Fruit fly (Drosophila melanogaster) whole organism, embryonic: Measurements from ENCODE around the gene VhaM9.7-c.

ENCODE experiments used
- Ada2b ChIP-seq: fragments of 200-800 bp; sonication (Bioruptor generic); IDR thresholded peaks from 2 replicates; pipeline ENCODE4 v1.3.6; 2022; ENCODE audit warnings: missing biosample characterization, missing genetic modification characterization
- Antp ChIP-seq: fragments of 200-800 bp; sonication (Bioruptor generic); optimal IDR thresholded peaks from 3 replicates; lab custom pipeline; 2016; ENCODE audit warnings: missing biosample characterization, missing genetic modification characterization
- CG11247 ChIP-seq: fragments of 200-800 bp; sonication (Bioruptor generic); IDR thresholded peaks from 2 replicates; pipeline ENCODE4 v1.3.6; 2022; ENCODE audit warnings: missing biosample characterization, missing genetic modification characterization
- CG11560 ChIP-seq: fragments of 200-800 bp; sonication (Bioruptor generic); IDR thresholded peaks from 3 replicates; pipeline ENCODE4 v1.3.6; 2022; ENCODE audit warnings: missing biosample characterization, missing genetic modification characterization
- CG11695 ChIP-seq: fragments of 200-800 bp; sonication (Bioruptor generic); IDR thresholded peaks from 3 replicates; pipeline ENCODE4 v1.3.6; 2022; ENCODE audit warnings: missing biosample characterization, missing genetic modification characterization
- CG12236 ChIP-seq: fragments of 200-800 bp; sonication (Bioruptor generic); optimal IDR thresholded peaks from 2 replicates; lab custom pipeline; 2016; ENCODE audit warnings: missing biosample characterization, missing genetic modification characterization
- CG12769 ChIP-seq: fragments of 200-800 bp; sonication (Bioruptor generic); optimal IDR thresholded peaks from 2 replicates; lab custom pipeline; 2019; ENCODE audit warnings: missing biosample characterization, mild to moderate bottlenecking, missing genetic modification characterization, moderate library complexity
- CG15073 ChIP-seq: fragments of 200-800 bp; sonication (Bioruptor generic); optimal IDR thresholded peaks from 2 replicates; lab custom pipeline; 2016; ENCODE audit warnings: missing biosample characterization, missing genetic modification characterization
- CG15514 ChIP-seq: fragments of 200-800 bp; sonication (Bioruptor generic); optimal IDR thresholded peaks from 3 replicates; lab custom pipeline; 2017; ENCODE audit warnings: missing biosample characterization, missing genetic modification characterization, mild to moderate bottlenecking, moderate library complexity, missing genetic modification reagents
- CG17186 ChIP-seq: fragments of 200-800 bp; sonication (Bioruptor generic); optimal IDR thresholded peaks from 3 replicates; lab custom pipeline; 2017; ENCODE audit warnings: missing biosample characterization, missing genetic modification reagents, missing genetic modification characterization
- CG17612 ChIP-seq: fragments of 200-800 bp; sonication (Bioruptor generic); IDR thresholded peaks from 2 replicates; pipeline ENCODE4 v1.3.6; 2022; ENCODE audit warnings: missing biosample characterization, missing genetic modification characterization
- CG2116 ChIP-seq: fragments of 200-800 bp; sonication (Bioruptor generic); optimal IDR thresholded peaks from 3 replicates; lab custom pipeline; 2018; ENCODE audit warnings: missing biosample characterization, mild to moderate bottlenecking, missing genetic modification characterization
- CG3163 ChIP-seq: fragments of 200-800 bp; sonication (Bioruptor generic); optimal IDR thresholded peaks from 3 replicates; lab custom pipeline; 2016; ENCODE audit warnings: missing biosample characterization, missing genetic modification characterization
- CG33557 ChIP-seq: fragments of 200-800 bp; sonication (Bioruptor generic); optimal IDR thresholded peaks from 2 replicates; lab custom pipeline; 2019; ENCODE audit warnings: missing biosample characterization, mild to moderate bottlenecking, missing genetic modification characterization, moderate library complexity
- CG3847 ChIP-seq: fragments of 200-800 bp; sonication (Bioruptor generic); IDR thresholded peaks from 2 replicates; pipeline ENCODE4 v1.3.6; 2022; ENCODE audit warnings: missing biosample characterization, missing genetic modification characterization
- CG4360 ChIP-seq: fragments of 200-800 bp; sonication (Bioruptor generic); IDR thresholded peaks from 2 replicates; pipeline ENCODE4 v1.3.6; 2022; ENCODE audit warnings: missing biosample characterization, missing genetic modification characterization
- CG4730 ChIP-seq: fragments of 200-800 bp; sonication (Bioruptor generic); IDR thresholded peaks from 2 replicates; pipeline ENCODE4 v1.3.6; 2022; ENCODE audit warnings: missing biosample characterization, missing genetic modification characterization
- CG6272 ChIP-seq: fragments of 200-800 bp; sonication (Bioruptor generic); IDR thresholded peaks from 2 replicates; pipeline ENCODE4 v1.3.6; 2022; ENCODE audit warnings: missing biosample characterization, missing genetic modification characterization
- CG7786 ChIP-seq: fragments of 200-800 bp; sonication (Bioruptor generic); optimal IDR thresholded peaks from 2 replicates; lab custom pipeline; 2016; ENCODE audit warnings: missing biosample characterization, missing genetic modification characterization
- CG7987 ChIP-seq: fragments of 200-800 bp; sonication (Bioruptor generic); optimal IDR thresholded peaks from 2 replicates; lab custom pipeline; 2018; ENCODE audit warnings: missing biosample characterization, mild to moderate bottlenecking, missing genetic modification characterization, moderate library complexity
- CG8089 ChIP-seq: fragments of 200-800 bp; sonication (Bioruptor generic); optimal IDR thresholded peaks from 3 replicates; lab custom pipeline; 2016; ENCODE audit warnings: missing biosample characterization, missing genetic modification characterization
- CG9437 ChIP-seq: fragments of 200-800 bp; sonication (Bioruptor generic); optimal IDR thresholded peaks from 2 replicates; lab custom pipeline; 2018; ENCODE audit warnings: missing biosample characterization, mild to moderate bottlenecking, missing genetic modification characterization
- CG9817 ChIP-seq: fragments of 200-800 bp; sonication (Bioruptor generic); optimal IDR thresholded peaks from 2 replicates; lab custom pipeline; 2018; ENCODE audit warnings: missing biosample characterization, mild to moderate bottlenecking, missing genetic modification characterization, moderate library complexity
- CrebB ChIP-seq: fragments of 200-800 bp; sonication (Bioruptor generic); optimal IDR thresholded peaks from 3 replicates; lab custom pipeline; 2018; ENCODE audit warnings: missing biosample characterization, mild to moderate bottlenecking, missing genetic modification characterization
- Dip2 ChIP-seq: fragments of 200-800 bp; sonication (Bioruptor generic); IDR thresholded peaks from 2 replicates; pipeline ENCODE4 v1.3.6; 2022; ENCODE audit warnings: missing biosample characterization, missing genetic modification characterization
- Doc2 ChIP-seq: fragments of 200-800 bp; sonication (Bioruptor generic); IDR thresholded peaks from 2 replicates; pipeline ENCODE4 v1.3.6; 2022; ENCODE audit warnings: missing biosample characterization, missing genetic modification characterization
- Jarid2 ChIP-seq: fragments of 200-800 bp; sonication (Bioruptor generic); optimal IDR thresholded peaks from 3 replicates; lab custom pipeline; 2017; ENCODE audit warnings: mild to moderate bottlenecking, missing biosample characterization, missing genetic modification reagents, missing genetic modification characterization
- Lhr ChIP-seq: fragments of 200-800 bp; sonication (Bioruptor generic); optimal IDR thresholded peaks from 3 replicates; lab custom pipeline; 2017; ENCODE audit warnings: mild to moderate bottlenecking, missing biosample characterization, missing genetic modification reagents, missing genetic modification characterization
- Mes4 ChIP-seq: fragments of 200-800 bp; sonication (Bioruptor generic); optimal IDR thresholded peaks from 2 replicates; lab custom pipeline; 2016; ENCODE audit warnings: missing biosample characterization, missing genetic modification characterization
- Oaz ChIP-seq: fragments of 200-800 bp; sonication (Bioruptor generic); IDR thresholded peaks from 2 replicates; pipeline ENCODE4 v1.3.6; 2022; ENCODE audit warnings: missing biosample characterization, missing genetic modification characterization
- TFAM ChIP-seq: fragments of 200-800 bp; sonication (Bioruptor generic); optimal IDR thresholded peaks from 2 replicates; lab custom pipeline; 2017; ENCODE audit warnings: missing biosample characterization, missing genetic modification characterization, inconsistent platforms
- Trl ChIP-seq, 3 experiments: fragments of >200 bp in 2 of 3; fragments of 200-800 bp in 1 of 3; sonication (Bioruptor generic) in 1 of 3; optimal IDR thresholded peaks; 2 replicates in 1 of 3; 3 replicates in 2 of 3; lab custom pipeline; 2016 to 2017; ENCODE audit warnings: missing biosample characterization in 1 of 3, missing genetic modification characterization in 1 of 3
- abd-A ChIP-seq: fragments of 200-800 bp; sonication (Bioruptor generic); optimal IDR thresholded peaks from 3 replicates; lab custom pipeline; 2019; ENCODE audit warnings: missing biosample characterization, mild to moderate bottlenecking, missing genetic modification characterization, moderate library complexity
- ara ChIP-seq: fragments of 200-800 bp; sonication (Bioruptor generic); IDR thresholded peaks from 2 replicates; pipeline ENCODE4 v1.3.6; 2022; ENCODE audit warnings: missing biosample characterization, missing genetic modification characterization
- cato ChIP-seq: fragments of 200-800 bp; sonication (Bioruptor generic); optimal IDR thresholded peaks from 2 replicates; lab custom pipeline; 2016; ENCODE audit warnings: missing biosample characterization, missing genetic modification characterization, borderline replicate concordance
- chm ChIP-seq: fragments of 200-800 bp; sonication (Bioruptor generic); IDR thresholded peaks from 2 replicates; pipeline ENCODE4 v1.3.6; 2022; ENCODE audit warnings: missing biosample characterization, missing genetic modification characterization
- dati ChIP-seq: fragments of 200-800 bp; sonication (Bioruptor generic); IDR thresholded peaks from 2 replicates; pipeline ENCODE4 v1.3.6; 2022; ENCODE audit warnings: missing biosample characterization, missing genetic modification characterization
- disco-r ChIP-seq: fragments of 200-800 bp; sonication (Bioruptor generic); optimal IDR thresholded peaks from 2 replicates; lab custom pipeline; 2016; ENCODE audit warnings: missing biosample characterization, missing genetic modification characterization
- dmrt11E ChIP-seq: fragments of 200-800 bp; sonication (Bioruptor generic); optimal IDR thresholded peaks from 3 replicates; lab custom pipeline; 2018; ENCODE audit warnings: missing biosample characterization, mild to moderate bottlenecking, missing genetic modification characterization, moderate library complexity
- dysf ChIP-seq: fragments of 200-800 bp; sonication (Bioruptor generic); IDR thresholded peaks from 3 replicates; pipeline ENCODE4 v1.3.6; 2022; ENCODE audit warnings: missing biosample characterization, missing genetic modification characterization
- fd96Cb ChIP-seq: fragments of 200-800 bp; sonication (Bioruptor generic); optimal IDR thresholded peaks from 2 replicates; lab custom pipeline; 2018; ENCODE audit warnings: missing biosample characterization, mild to moderate bottlenecking, missing genetic modification characterization, moderate library complexity
- inv ChIP-seq: fragments of 200-800 bp; sonication (Bioruptor generic); IDR thresholded peaks from 2 replicates; pipeline ENCODE4 v1.3.6; 2022; ENCODE audit warnings: missing biosample characterization, missing genetic modification characterization; ENCODE audit not compliant: partially characterized antibody
- mld ChIP-seq: fragments of 200-800 bp; sonication (Bioruptor generic); IDR thresholded peaks from 3 replicates; pipeline ENCODE4 v1.3.6; 2022; ENCODE audit warnings: missing biosample characterization, missing genetic modification characterization; ENCODE audit not compliant: partially characterized antibody
- psq ChIP-seq: fragments of 200-800 bp; sonication (Bioruptor generic); optimal IDR thresholded peaks from 2 replicates; lab custom pipeline; 2017; ENCODE audit warnings: missing biosample characterization, missing genetic modification characterization
- ro ChIP-seq: fragments of 200-800 bp; sonication (Bioruptor generic); IDR thresholded peaks from 2 replicates; pipeline ENCODE4 v1.3.6; 2022; ENCODE audit warnings: missing biosample characterization, missing genetic modification characterization
- sd ChIP-seq: fragments of 200-800 bp; sonication (Bioruptor generic); optimal IDR thresholded peaks from 3 replicates; lab custom pipeline; 2018; ENCODE audit warnings: missing biosample characterization, mild to moderate bottlenecking, missing genetic modification characterization, moderate library complexity
- shn ChIP-seq: fragments of 200-800 bp; sonication (Bioruptor generic); optimal IDR thresholded peaks from 3 replicates; lab custom pipeline; 2016; ENCODE audit warnings: missing biosample characterization, missing genetic modification characterization
- sna ChIP-seq: fragments of 200-800 bp; sonication (Bioruptor generic); IDR thresholded peaks from 2 replicates; pipeline ENCODE4 v1.3.6; 2022; ENCODE audit warnings: missing biosample characterization, missing genetic modification characterization; ENCODE audit not compliant: partially characterized antibody
- ttk ChIP-seq: fragments of 200-800 bp; sonication (Bioruptor generic); IDR thresholded peaks from 2 replicates; pipeline ENCODE4 v2.1.2; 2022; ENCODE audit warnings: missing biosample characterization, missing genetic modification characterization
- unc-4 ChIP-seq: fragments of 200-800 bp; sonication (Bioruptor generic); IDR thresholded peaks from 2 replicates; pipeline ENCODE4 v1.3.6; 2022; ENCODE audit warnings: missing biosample characterization, missing genetic modification characterization; ENCODE audit not compliant: partially characterized antibody

The VhaM9.7-c gene

dm6 chr3L:4138804-4139521 is 47.7 kb downstream of the VhaM9.7-c start, which contains the start of the genes Rop and Ras64B:
Gene Rop (minus strand): TSS chr3L:4138996.
Gene Ras64B (plus strand): TSS chr3L:4139076.
- TF ChIP-seq CG17186 (GFP tag; lab: Kevin White, UChicago) (peak; percentile 83), CG11695 (no peak), Mes4 (no peak), Antp (GFP tag; lab: Kevin White, UChicago) (no peak), shn (peak; percentile 4), ttk (GFP tag; lab: Robert Waterston, UW) (no peak), CG3847 (peak; percentile 48), sna (peak; percentile 71), CrebB (peak; percentile 15), cato (GFP tag; lab: Kevin White, UChicago) (no peak), CG11247 (GFP tag; lab: Robert Waterston, UW) (no peak), ara (GFP tag; lab: Robert Waterston, UW) (no peak), Lhr (GFP tag; lab: Kevin White, UChicago) (peak; percentile 73), Doc2 (GFP tag; lab: Robert Waterston, UW) (no peak), Jarid2 (GFP tag; lab: Kevin White, UChicago) (peak; percentile 62), CG2116 (GFP tag; lab: Kevin White, UChicago) (peak; percentile 58), fd96Cb (tag; lab: Kevin White, UChicago) (no peak), dysf (GFP tag; lab: Robert Waterston, UW) (no peak), CG9817 (peak; percentile 17), dmrt11E (tag; lab: Kevin White, UChicago) (no peak), Trl (optimal IDR thresholded peaks at IDR 0.05; lab: Kevin White, UChicago) (no peak), Trl (GFP tag; optimal IDR thresholded peaks at IDR 0.05; lab: Kevin White, UChicago) (peak; percentile 10), CG7786 (GFP tag; lab: Kevin White, UChicago) (peak; percentile 15), mld (GFP tag; lab: Robert Waterston, UW) (peak; percentile 52; the same call in 1 of the 3 replicates), Dip2 (no peak), CG7987 (GFP tag; lab: Kevin White, UChicago) (peak; percentile 32), sd (tag; lab: Kevin White, UChicago) (peak; percentile 67), CG3163 (GFP tag; lab: Kevin White, UChicago) (peak; percentile 46), CG4730 (no peak), CG15514 (GFP tag; lab: Kevin White, UChicago) (peak; percentile 79), CG11560 (tag; lab: Robert Waterston, UW) (no peak), CG4360 (no peak), dati (GFP tag; lab: Robert Waterston, UW) (no peak), CG9437 (no peak), CG33557 (GFP tag; lab: Kevin White, UChicago) (peak; percentile 9), inv (GFP tag; lab: Robert Waterston, UW) (peak; percentile 79), disco-r (no peak), CG17612 (GFP tag; lab: Robert Waterston, UW) (no peak), unc-4 (GFP tag; lab: Robert Waterston, UW) (peak; percentile 89), chm (GFP tag; lab: Robert Waterston, UW) (no peak), CG6272 (GFP tag; lab: Robert Waterston, UW) (0 out of 2 replicates have a peak, but pooled peaks have one; percentile 12), abd-A (tag; lab: Kevin White, UChicago) (no peak), CG12769 (no peak), CG12236 (no peak), CG8089 (GFP tag; lab: Kevin White, UChicago) (no peak), CG15073 (GFP tag; lab: Kevin White, UChicago) (no peak), TFAM (GFP tag; lab: Kevin White, UChicago) (no peak), ro (GFP tag; lab: Robert Waterston, UW) (no peak), Ada2b (no peak), psq (GFP tag; lab: Kevin White, UChicago) (no peak), Oaz (no peak)
